Worm (Caenorhabditis elegans) whole organism, L4/young adult: ENCODE data around the gene mes-2.
"Not testable (repeated sequence)": the region's sequence is repeated elsewhere in the genome, so short reads cannot be mapped to it uniquely, and the experiment has no call there.

Experiments used
- W03F9.2 ChIP-seq: fragments of 150-350 bp; optimal IDR thresholded peaks from 2 replicates; lab custom pipeline; 2014; ENCODE audit warnings: missing biosample characterization, missing genetic modification characterization
- dao-5 ChIP-seq: sonication (generic microtip); optimal IDR thresholded peaks from 2 replicates; lab custom pipeline; 2016; ENCODE audit warnings: missing genotype, missing genetic modification characterization, moderate library complexity, missing compliant biosample characterization
- him-1 ChIP-seq: sonication (generic microtip); optimal IDR thresholded peaks from 2 replicates; lab custom pipeline; 2016; ENCODE audit warnings: missing genotype, missing genetic modification reagents, missing genetic modification characterization, missing compliant biosample characterization

mes-2 gene

DNA sequence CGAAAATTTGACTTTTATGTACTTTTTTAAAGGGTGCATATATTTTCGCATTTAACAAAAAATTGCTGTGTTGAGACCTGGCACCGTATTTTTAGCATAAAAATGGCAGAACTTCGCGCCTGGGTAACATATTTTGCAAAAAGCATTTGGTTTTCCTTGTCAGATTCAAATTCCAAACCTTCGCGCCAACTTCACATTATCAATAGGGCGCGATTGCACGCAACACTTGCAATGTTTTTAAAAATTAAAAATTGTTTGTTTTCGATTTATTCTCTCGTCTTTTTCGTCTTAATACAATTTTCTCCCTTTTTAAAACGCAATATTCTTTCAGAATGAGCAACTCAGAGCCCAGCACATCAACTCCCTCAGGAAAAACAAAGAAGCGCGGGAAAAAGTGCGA, at the start of gene mes-2:
Gene mes-2, plus strand, starts transcription at position 330 of the 400 bp plus-strand sequence.
- TF ChIP-seq dao-5 (tag; lab: Kevin White, UChicago), result no peak
- no peak for TF ChIP-seq him-1 (tag; lab: Kevin White, UChicago)
- peak; percentile 69 for TF ChIP-seq W03F9.2

DNA sequence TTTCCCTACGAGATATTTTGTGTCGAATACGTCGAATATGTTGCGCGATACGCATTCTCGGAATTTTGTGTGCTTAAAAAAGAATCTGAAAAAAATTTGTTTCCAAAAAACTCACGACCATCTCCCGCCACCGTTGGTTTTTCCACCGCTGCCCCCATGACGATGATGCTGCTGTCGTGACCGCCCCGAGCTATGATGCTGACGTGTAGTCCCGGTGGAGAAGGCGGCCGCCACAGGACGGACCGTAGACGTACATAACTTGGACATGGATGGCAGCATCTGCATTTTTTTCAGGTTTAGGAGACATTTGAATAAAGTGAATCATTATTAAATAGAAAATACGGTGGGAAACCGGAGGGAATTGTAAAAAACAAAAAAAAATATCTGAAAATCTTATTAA, 39.6 kb upstream of the mes-2 start, which contains the start of gene ddl-3:
Gene ddl-3, minus strand, starts transcription at position 289 of the 400 bp plus-strand sequence.
- TF ChIP-seq dao-5 (tag; lab: Kevin White, UChicago); him-1 (tag; lab: Kevin White, UChicago); W03F9.2: not testable (repeated sequence)

DNA sequence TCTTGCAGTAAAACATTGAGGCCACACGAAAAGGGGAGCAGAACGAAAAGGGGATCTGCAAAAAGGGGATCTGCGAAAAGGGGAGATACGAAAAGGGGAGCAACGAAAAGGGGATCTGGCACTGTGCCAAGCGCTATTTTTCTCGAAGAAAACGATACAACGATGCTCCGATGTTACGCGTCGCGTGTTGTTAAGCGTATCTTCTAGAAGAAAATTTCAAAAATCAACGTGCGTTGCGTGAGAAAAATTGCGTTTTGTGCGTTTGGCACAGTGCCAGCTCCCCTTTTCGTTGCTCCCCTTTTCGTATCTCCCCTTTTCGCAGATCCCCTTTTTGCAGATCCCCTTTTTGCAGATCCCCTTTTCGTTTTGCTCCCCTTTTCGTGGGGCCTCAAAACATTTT, 37.5 kb upstream of the mes-2 start, which contains the start of gene Y54G11A.9:
Gene Y54G11A.9, minus strand, starts transcription at position 196 of the 400 bp plus-strand sequence.
- not testable (repeated sequence) for TF ChIP-seq dao-5 (tag; lab: Kevin White, UChicago); him-1 (tag; lab: Kevin White, UChicago); W03F9.2

DNA sequence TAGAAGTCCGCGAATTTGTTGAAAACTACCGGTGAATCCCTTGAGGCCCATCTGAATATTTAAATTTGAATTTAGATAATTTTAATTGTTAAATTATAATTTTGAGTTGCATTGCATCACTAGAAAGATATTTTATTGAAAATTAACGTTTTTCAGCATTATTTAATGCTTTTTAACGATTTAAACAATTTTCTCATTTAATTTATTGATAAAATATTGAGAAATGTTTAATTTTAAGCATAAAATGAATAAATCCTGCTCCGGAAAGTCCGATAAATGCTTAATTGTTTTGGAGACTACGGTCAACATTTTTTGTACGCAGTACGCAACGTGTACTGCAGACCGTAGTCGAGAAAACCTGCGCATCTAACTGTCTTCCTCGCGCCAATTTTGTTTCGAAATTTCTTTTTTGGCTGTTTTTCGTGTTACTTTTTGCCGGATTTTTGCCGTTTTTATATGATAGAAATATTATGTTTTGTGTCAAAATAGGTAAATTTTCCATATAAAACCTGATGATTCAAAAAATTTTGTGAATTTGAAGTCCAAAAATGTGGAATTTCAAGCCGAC, 34.3 kb upstream of the mes-2 start, which contains the start of the genes Y54G11A.17, lin-7 and elof-1:
Gene Y54G11A.17, minus strand, starts transcription at position 51 of the 568 bp plus-strand sequence.
Gene lin-7, minus strand, starts transcription at position 51 of the 568 bp plus-strand sequence.
Gene elof-1, plus strand, starts transcription at position 383 of the 568 bp plus-strand sequence.
- TF ChIP-seq him-1 (tag; lab: Kevin White, UChicago) (no peak), W03F9.2 (peak; percentile 96), dao-5 (tag; lab: Kevin White, UChicago) (no peak)

DNA sequence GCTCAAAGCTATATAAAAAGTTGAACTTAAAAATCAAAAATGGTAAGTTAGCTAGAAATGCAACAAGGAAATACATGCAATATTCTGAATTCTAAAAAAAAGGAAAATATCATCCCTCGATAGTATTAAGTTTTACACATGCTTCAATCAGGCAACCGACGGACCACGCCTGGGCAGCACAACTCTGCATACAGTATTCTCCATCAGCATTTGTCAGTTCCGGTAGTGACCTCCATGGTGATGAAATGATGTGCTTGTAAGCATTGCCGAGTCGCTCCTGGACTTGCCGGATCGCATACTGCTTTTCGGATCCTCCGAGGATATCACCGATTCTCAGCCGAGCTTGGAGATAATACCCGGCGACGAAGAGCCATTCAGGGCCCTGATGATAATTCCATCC, 33.0 kb upstream of the mes-2 start:
- TF ChIP-seq him-1 (tag; lab: Kevin White, UChicago), result no peak
- peak; percentile 21 for TF ChIP-seq dao-5 (tag; lab: Kevin White, UChicago)

DNA sequence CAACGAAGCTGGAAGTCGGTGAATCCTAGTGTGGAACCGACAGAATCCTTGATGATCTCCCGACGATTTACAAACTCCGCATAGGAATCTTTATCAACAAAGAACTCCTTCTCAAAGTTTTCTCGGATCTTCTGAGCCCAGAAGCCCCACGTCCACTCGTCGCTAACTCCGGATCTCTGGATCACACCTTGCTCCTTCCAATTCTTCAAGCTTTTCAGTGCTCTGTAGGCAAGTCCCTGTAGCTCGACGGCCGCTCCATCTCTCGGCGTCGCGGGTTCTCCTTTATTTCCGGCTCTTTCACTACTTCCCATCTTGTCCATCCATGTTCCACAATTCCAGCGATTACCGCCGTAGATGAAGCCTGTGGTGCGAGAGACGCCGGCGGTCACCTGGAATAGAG, 32.4 kb upstream of the mes-2 start:
- TF ChIP-seq him-1 (tag; lab: Kevin White, UChicago) (no peak), W03F9.2 (no peak), dao-5 (tag; lab: Kevin White, UChicago) (no peak)

DNA sequence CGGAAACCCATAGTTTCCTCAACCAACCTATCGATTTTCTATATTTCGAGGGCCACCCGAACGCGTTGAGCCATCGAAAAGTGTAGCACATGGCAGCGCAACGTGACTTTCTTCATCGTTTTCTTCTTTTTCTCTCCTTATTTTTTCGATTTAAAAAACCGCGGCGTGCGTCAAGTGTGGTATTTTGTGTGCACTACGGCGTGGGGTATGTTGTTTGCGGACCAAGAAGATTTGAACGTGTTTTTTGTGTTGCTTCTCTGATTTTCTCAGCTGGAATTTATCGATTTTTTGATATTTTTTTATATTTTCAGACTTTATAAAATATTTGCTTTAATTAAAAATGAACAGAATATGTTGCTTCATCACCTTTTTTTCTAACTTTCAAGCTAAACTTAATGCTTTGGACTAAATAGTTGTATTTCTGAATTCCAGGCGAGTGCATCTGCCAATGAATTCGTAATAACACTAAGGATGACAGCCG, 25.8 kb upstream of the mes-2 start, which contains the start of the genes agl-1 and pfs-2:
Gene agl-1, minus strand, starts transcription at position 178 of the 481 bp plus-strand sequence.
Gene pfs-2, plus strand, starts transcription at position 431 of the 481 bp plus-strand sequence.
- TF ChIP-seq W03F9.2 (peak; percentile 77), him-1 (tag; lab: Kevin White, UChicago) (no peak), dao-5 (tag; lab: Kevin White, UChicago) (no peak)

DNA sequence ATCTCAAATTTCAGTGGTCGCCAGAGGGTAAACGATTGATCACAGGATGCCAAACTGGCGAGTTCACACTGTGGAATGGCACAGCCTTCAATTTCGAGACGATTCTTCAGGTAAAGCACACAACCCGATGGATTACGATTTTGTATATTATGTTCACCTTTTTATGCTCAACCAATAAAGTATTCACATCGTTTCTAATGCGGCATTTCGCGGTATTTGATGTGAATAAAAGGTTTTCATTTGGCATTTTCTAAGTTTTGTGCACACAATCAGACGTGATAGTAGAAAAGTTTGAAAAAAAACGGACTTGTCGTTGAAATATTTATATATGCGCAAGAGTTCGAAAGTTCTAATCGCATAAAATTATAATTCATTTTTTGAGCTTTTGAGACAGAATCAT, 24.8 kb upstream of the mes-2 start:
- no peak for TF ChIP-seq dao-5 (tag; lab: Kevin White, UChicago)
- no peak for TF ChIP-seq him-1 (tag; lab: Kevin White, UChicago)
- no peak for TF ChIP-seq W03F9.2

DNA sequence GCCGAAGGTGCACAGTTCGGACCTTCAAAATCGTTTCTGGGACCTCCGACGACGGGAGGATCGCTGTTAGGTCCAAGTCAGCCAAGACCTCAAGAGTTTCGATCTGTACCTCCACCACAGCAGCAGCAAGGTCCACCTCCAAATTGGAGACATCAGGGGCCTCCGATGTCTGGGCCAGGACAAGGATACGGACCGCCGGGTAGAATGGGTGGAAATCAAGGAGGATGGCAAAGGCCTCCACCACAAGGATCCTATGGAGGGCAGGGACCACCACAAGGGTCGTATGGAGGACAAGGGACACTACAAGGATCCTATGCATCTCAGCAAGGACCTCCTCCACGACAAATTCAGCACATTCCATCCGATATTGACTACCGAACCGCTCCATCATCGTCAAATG, 23.1 kb upstream of the mes-2 start:
- no peak for TF ChIP-seq W03F9.2
- TF ChIP-seq dao-5 (tag; lab: Kevin White, UChicago), result no peak
- TF ChIP-seq him-1 (tag; lab: Kevin White, UChicago), result no peak

DNA sequence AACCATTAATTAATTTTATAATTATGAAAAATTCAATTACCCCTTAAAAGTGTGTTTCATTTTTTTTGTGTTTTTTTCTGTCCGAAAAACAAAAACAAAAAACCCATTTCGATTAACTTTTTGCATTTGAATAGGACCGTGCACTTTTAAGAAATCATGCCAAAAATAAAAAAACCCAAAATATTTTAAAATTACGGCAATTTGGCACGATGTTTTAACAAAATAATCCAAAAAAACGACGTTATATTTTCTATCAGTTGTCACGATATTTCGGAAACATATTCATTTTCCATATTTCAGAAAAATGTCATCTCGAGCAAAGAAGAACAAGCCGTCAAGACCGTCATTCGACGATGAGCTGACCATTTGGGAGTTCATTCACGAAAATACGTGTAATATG, 22.1 kb upstream of the mes-2 start, which contains the start of gene tebp-1:
Gene tebp-1, plus strand, starts transcription at position 301 of the 400 bp plus-strand sequence.
- no peak for TF ChIP-seq W03F9.2
- no peak for TF ChIP-seq him-1 (tag; lab: Kevin White, UChicago)
- no peak for TF ChIP-seq dao-5 (tag; lab: Kevin White, UChicago)

DNA sequence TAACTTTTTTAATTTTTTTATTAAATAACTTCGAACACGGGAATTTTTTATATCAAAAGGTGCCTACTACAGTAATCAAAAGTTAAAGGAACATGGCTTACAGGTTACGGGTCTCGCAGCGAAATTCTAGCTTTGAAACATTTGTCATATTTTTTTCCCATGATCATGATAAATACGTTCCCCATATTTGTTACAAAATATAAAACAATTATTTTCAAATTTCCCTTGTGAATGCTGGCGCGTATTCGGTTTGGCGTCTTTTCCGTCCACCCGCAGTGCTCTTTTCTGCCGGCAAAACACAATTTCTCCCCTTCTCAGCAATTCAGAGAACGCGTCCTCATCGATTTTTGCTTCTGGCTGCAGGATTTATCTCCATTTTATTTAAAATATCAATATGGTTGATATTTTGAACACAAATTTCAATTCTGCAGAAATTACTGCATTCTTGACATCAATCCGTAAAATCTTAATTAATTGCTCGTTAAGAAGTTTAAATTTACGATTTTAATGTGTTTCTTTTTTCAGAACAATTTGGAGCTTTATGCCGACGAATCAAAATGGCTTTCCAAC, 18.5 kb upstream of the mes-2 start, which contains the start of gene imb-2:
Gene imb-2, plus strand, starts transcription at position 520 of the 570 bp plus-strand sequence.
- TF ChIP-seq W03F9.2 (peak; percentile 60), dao-5 (tag; lab: Kevin White, UChicago) (no peak)

DNA sequence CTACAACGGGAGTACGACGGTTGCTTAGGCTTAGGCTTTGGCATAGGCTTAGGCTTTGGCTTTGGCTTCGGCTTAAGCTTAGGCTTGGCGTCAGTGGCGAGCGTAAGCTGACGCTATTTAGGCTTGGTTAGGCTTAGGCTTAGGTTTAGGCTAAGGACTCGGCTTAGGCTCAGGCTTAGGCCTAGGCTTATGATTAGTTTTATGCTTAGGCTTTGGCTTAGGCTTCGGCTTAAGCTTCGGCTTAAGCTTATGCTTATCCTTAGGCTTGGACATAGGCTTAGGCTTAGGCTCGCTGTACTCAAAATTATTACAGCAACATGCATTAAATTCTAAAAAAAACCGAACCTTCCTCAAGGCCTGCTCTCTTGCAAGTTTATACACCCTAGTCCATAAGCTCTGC, 9.2 kb upstream of the mes-2 start:
- TF ChIP-seq dao-5 (tag; lab: Kevin White, UChicago) (no peak), him-1 (tag; lab: Kevin White, UChicago) (no peak), W03F9.2 (no peak)

DNA sequence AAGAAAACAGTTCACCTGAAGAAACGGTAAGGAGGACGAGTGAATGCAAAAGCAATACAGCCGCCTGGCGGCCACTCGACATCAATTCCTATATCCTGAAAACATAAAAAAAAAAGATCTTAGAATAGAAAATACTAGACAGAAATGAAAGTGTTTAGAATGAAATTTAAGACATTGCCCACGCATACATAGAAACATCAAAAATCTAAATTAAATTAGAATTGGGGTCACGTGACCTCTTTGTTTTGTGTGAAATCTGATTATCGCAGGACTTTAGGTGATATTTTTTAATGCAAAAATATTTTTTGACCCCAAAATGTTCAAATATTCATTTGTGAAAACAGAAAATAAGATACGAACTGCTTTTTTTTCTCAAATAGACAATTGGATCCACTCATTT, 6.0 kb upstream of the mes-2 start, which contains the start of gene acr-20:
Gene acr-20, minus strand, starts transcription at position 101 of the 400 bp plus-strand sequence.
- no peak for TF ChIP-seq him-1 (tag; lab: Kevin White, UChicago)

DNA sequence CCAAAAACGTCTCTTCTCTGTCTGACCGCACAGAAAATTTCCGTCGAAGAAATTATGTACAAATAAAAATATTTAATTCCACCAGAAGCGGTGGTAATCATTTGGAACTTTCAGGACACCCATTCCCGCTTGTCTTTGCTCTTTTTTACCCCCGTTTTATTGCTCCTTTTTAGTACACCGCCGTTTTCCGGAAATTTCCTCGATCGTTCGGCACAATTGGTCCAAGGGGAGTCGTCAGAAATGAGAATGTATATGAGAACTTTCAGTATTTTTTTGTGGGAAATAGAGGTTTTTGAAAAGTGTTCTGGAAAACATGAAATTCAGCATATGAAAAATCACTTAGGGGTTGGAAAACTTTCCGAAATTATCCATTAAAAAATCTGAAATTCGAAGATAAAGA, 3.0 kb upstream of the mes-2 start:
- TF ChIP-seq W03F9.2 (no peak), dao-5 (tag; lab: Kevin White, UChicago) (no peak), him-1 (tag; lab: Kevin White, UChicago) (no peak)
